Worm (Caenorhabditis elegans) whole organism, L4/young adult: ENCODE data around the gene C02E7.7.

ENCODE experiments used
- W03F9.2 ChIP-seq: fragments of 150-350 bp; optimal IDR thresholded peaks from 2 replicates; lab custom pipeline; 2014; ENCODE audit warnings: missing biosample characterization, missing genetic modification characterization
- dao-5 ChIP-seq: sonication (generic microtip); optimal IDR thresholded peaks from 2 replicates; lab custom pipeline; 2016; ENCODE audit warnings: missing genotype, missing genetic modification characterization, moderate library complexity, missing compliant biosample characterization

DNA sequence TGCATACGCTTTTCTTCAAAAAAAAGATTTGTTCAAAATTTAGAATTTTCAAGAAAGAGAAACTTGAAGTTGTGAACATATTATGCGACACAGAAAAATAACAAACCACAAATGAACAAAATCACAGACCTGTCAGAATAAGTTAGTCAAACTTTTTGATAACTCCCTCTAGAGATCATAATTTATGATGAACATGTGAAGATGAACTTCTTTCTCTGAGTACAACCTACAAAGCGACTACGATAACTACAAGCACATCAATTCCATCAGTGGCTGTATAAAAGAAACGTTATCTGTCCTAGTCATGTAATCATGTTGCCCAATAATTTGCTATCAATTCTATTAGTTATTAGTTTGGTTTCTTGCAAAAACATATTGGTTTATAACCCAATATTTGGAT lies 22.6 kb downstream of the C02E7.7 start, which contains the start of gene ugt-9:
- TF ChIP-seq W03F9.2 (no peak), dao-5 (tag; lab: Kevin White, UChicago) (no peak)
